Fruit fly (Drosophila melanogaster) whole organism, embryonic: ENCODE results near the gene CG43322.

Source experiments
- Antp ChIP-seq: fragments of 200-800 bp; sonication (Bioruptor generic); optimal IDR thresholded peaks from 3 replicates; lab custom pipeline; 2016; ENCODE audit warnings: missing biosample characterization, missing genetic modification characterization
- C15 ChIP-seq: fragments of 200-800 bp; sonication (Bioruptor generic); IDR thresholded peaks from 3 replicates; pipeline ENCODE4 v1.3.6; 2022; ENCODE audit warnings: missing biosample characterization, missing genetic modification characterization
- CG10321 ChIP-seq: fragments of 200-800 bp; sonication (Bioruptor generic); IDR thresholded peaks from 2 replicates; pipeline ENCODE4 v1.3.6; 2022; ENCODE audit warnings: missing biosample characterization, missing genetic modification characterization
- CG14667 ChIP-seq: fragments of 200-800 bp; sonication (Bioruptor generic); IDR thresholded peaks from 2 replicates; pipeline ENCODE4 v1.3.6; 2022; ENCODE audit warnings: missing biosample characterization, missing genetic modification characterization
- CG16779 ChIP-seq: fragments of 200-800 bp; sonication (Bioruptor generic); IDR thresholded peaks from 2 replicates; pipeline ENCODE4 v1.3.6; 2022; ENCODE audit warnings: missing biosample characterization, missing genetic modification characterization
- CG17328 ChIP-seq: fragments of 200-800 bp; sonication (Bioruptor generic); IDR thresholded peaks from 2 replicates; pipeline ENCODE4 v1.3.6; 2022; ENCODE audit warnings: missing biosample characterization, missing genetic modification characterization
- CG17361 ChIP-seq: fragments of 200-800 bp; sonication (Bioruptor generic); IDR thresholded peaks from 3 replicates; pipeline ENCODE4 v1.3.6; 2022; ENCODE audit warnings: missing biosample characterization, missing genetic modification characterization
- CG17568 ChIP-seq: fragments of 200-800 bp; sonication (Bioruptor generic); optimal IDR thresholded peaks from 2 replicates; lab custom pipeline; 2018; ENCODE audit warnings: missing biosample characterization, mild to moderate bottlenecking, missing genetic modification characterization, moderate library complexity
- CG2120 ChIP-seq: fragments of 200-800 bp; sonication (Bioruptor generic); optimal IDR thresholded peaks from 3 replicates; lab custom pipeline; 2016; ENCODE audit warnings: missing biosample characterization, missing genetic modification characterization
- CG2678 ChIP-seq: fragments of 200-800 bp; sonication (Bioruptor generic); optimal IDR thresholded peaks from 3 replicates; lab custom pipeline; 2019; ENCODE audit warnings: missing biosample characterization, mild to moderate bottlenecking, missing genetic modification characterization, moderate library complexity
- CG31224 ChIP-seq: fragments of 200-800 bp; sonication (Bioruptor generic); IDR thresholded peaks from 2 replicates; pipeline ENCODE4 v1.3.6; 2022; ENCODE audit warnings: missing biosample characterization, missing genetic modification characterization
- CG32532 ChIP-seq: fragments of 200-800 bp; sonication (Bioruptor generic); IDR thresholded peaks from 2 replicates; pipeline ENCODE4 v1.3.6; 2022; ENCODE audit warnings: missing biosample characterization, missing genetic modification characterization
- CG3407 ChIP-seq: fragments of 200-800 bp; sonication (Bioruptor generic); optimal IDR thresholded peaks from 2 replicates; lab custom pipeline; 2018; ENCODE audit warnings: missing biosample characterization, mild to moderate bottlenecking, missing genetic modification characterization
- CG4707 ChIP-seq: fragments of 200-800 bp; sonication (Bioruptor generic); optimal IDR thresholded peaks from 2 replicates; lab custom pipeline; 2018; ENCODE audit warnings: missing biosample characterization, mild to moderate bottlenecking, missing genetic modification characterization, moderate library complexity
- CG5245 ChIP-seq: fragments of 200-800 bp; sonication (Bioruptor generic); optimal IDR thresholded peaks from 3 replicates; lab custom pipeline; 2016; ENCODE audit warnings: missing biosample characterization, missing genetic modification characterization
- CG6683 ChIP-seq: fragments of 200-800 bp; sonication (Bioruptor generic); optimal IDR thresholded peaks from 2 replicates; lab custom pipeline; 2017; ENCODE audit warnings: missing biosample characterization, mild to moderate bottlenecking, missing genetic modification characterization, missing genetic modification reagents
- CG7786 ChIP-seq: fragments of 200-800 bp; sonication (Bioruptor generic); optimal IDR thresholded peaks from 2 replicates; lab custom pipeline; 2016; ENCODE audit warnings: missing biosample characterization, missing genetic modification characterization
- CG8388 ChIP-seq: fragments of 200-800 bp; sonication (Bioruptor generic); optimal IDR thresholded peaks from 2 replicates; lab custom pipeline; 2019; ENCODE audit warnings: missing biosample characterization, mild to moderate bottlenecking, missing genetic modification characterization, moderate library complexity
- CkIIα-i1 ChIP-seq: fragments of 200-800 bp; sonication (Bioruptor generic); IDR thresholded peaks from 2 replicates; pipeline ENCODE4 v1.3.6; 2022; ENCODE audit warnings: missing biosample characterization, missing genetic modification characterization
- Dbx ChIP-seq: fragments of 200-800 bp; sonication (Bioruptor generic); IDR thresholded peaks from 3 replicates; pipeline ENCODE4 v1.3.6; 2022; ENCODE audit warnings: missing biosample characterization, missing genetic modification characterization
- Dfd ChIP-seq, 2 experiments: fragments of >200 bp; optimal IDR thresholded peaks; 2 replicates each; lab custom pipeline; 2017; ENCODE audit warnings: missing biosample characterization in 2 of 2, missing genetic modification characterization in 2 of 2
- Dip3 ChIP-seq: fragments of 200-800 bp; sonication (Bioruptor generic); optimal IDR thresholded peaks from 3 replicates; lab custom pipeline; 2016; ENCODE audit warnings: missing biosample characterization, missing genetic modification characterization
- Eip74EF ChIP-seq, 2 experiments: fragments of 200-800 bp in 1 of 2; fragments of >200 bp in 1 of 2; sonication (Bioruptor generic) in 1 of 2; optimal IDR thresholded peaks; 2 replicates each; lab custom pipeline; 2017 to 2019; ENCODE audit warnings: missing biosample characterization in 2 of 2, missing genetic modification characterization in 2 of 2, mild to moderate bottlenecking in 1 of 2, moderate library complexity in 1 of 2
- Fer1 ChIP-seq: fragments of 200-800 bp; sonication (Bioruptor generic); optimal IDR thresholded peaks from 2 replicates; lab custom pipeline; 2017; ENCODE audit warnings: missing biosample characterization, mild to moderate bottlenecking, missing genetic modification characterization
- Hey ChIP-seq: fragments of 200-800 bp; sonication (Bioruptor generic); optimal IDR thresholded peaks from 3 replicates; lab custom pipeline; 2018; ENCODE audit warnings: missing biosample characterization, mild to moderate bottlenecking, missing genetic modification characterization
- Hr78 ChIP-seq, 2 experiments: fragments of 200-800 bp in 1 of 2; fragments of >200 bp in 1 of 2; sonication (Bioruptor generic) in 1 of 2; optimal IDR thresholded peaks; 2 replicates each; lab custom pipeline; 2017 to 2019; ENCODE audit warnings: missing biosample characterization in 2 of 2, missing genetic modification characterization in 2 of 2, mild to moderate bottlenecking in 1 of 2, moderate library complexity in 1 of 2
- Nf-YA ChIP-seq: fragments of 200-800 bp; sonication (Bioruptor generic); IDR thresholded peaks from 2 replicates; pipeline ENCODE4 v1.3.6; 2022; ENCODE audit warnings: missing biosample characterization, missing genetic modification characterization
- Ptx1 ChIP-seq: fragments of 200-800 bp; sonication (Bioruptor generic); IDR thresholded peaks from 2 replicates; pipeline ENCODE4 v1.3.6; 2022; ENCODE audit warnings: missing biosample characterization, missing genetic modification characterization
- YL-1 ChIP-seq: fragments of 200-800 bp; sonication (Bioruptor generic); optimal IDR thresholded peaks from 3 replicates; lab custom pipeline; 2017; ENCODE audit warnings: missing biosample characterization, mild to moderate bottlenecking, missing genetic modification characterization
- al ChIP-seq: fragments of 200-800 bp; sonication (Bioruptor generic); IDR thresholded peaks from 2 replicates; pipeline ENCODE4 v1.3.6; 2022; ENCODE audit warnings: missing biosample characterization, missing genetic modification characterization
- ara ChIP-seq: fragments of 200-800 bp; sonication (Bioruptor generic); IDR thresholded peaks from 2 replicates; pipeline ENCODE4 v1.3.6; 2022; ENCODE audit warnings: missing biosample characterization, missing genetic modification characterization
- crp ChIP-seq, 2 experiments: fragments of 200-800 bp; sonication (Bioruptor generic); optimal IDR thresholded peaks; 2 replicates in 1 of 2; 3 replicates in 1 of 2; lab custom pipeline; 2017; ENCODE audit warnings: missing biosample characterization in 2 of 2, missing genetic modification characterization in 2 of 2, mild to moderate bottlenecking in 1 of 2, moderate library complexity in 1 of 2
- danr ChIP-seq: fragments of 200-800 bp; sonication (Bioruptor generic); IDR thresholded peaks from 2 replicates; pipeline ENCODE4 v1.3.6; 2022; ENCODE audit warnings: missing biosample characterization, missing genetic modification characterization
- esg ChIP-seq: fragments of 200-800 bp; sonication (Bioruptor generic); conservative IDR thresholded peaks from 2 replicates; pipeline ENCODE4 v1.3.6; 2022; ENCODE audit warnings: missing biosample characterization, missing genetic modification characterization
- eyg ChIP-seq: fragments of 200-800 bp; sonication (Bioruptor generic); optimal IDR thresholded peaks from 3 replicates; lab custom pipeline; 2016; ENCODE audit warnings: missing biosample characterization, missing genetic modification characterization
- gcm2 ChIP-seq: fragments of 200-800 bp; sonication (Bioruptor generic); optimal IDR thresholded peaks from 2 replicates; lab custom pipeline; 2016; ENCODE audit warnings: missing biosample characterization, missing genetic modification characterization
- ind ChIP-seq: fragments of 200-800 bp; sonication (Bioruptor generic); optimal IDR thresholded peaks from 3 replicates; lab custom pipeline; 2016; ENCODE audit warnings: missing biosample characterization, missing genetic modification characterization
- kah ChIP-seq: fragments of 200-800 bp; sonication (Bioruptor generic); optimal IDR thresholded peaks from 2 replicates; lab custom pipeline; 2018; ENCODE audit warnings: missing biosample characterization, mild to moderate bottlenecking, missing genetic modification characterization
- lab ChIP-seq: fragments of 200-800 bp; sonication (Bioruptor generic); optimal IDR thresholded peaks from 3 replicates; lab custom pipeline; 2017; ENCODE audit warnings: missing biosample characterization, missing genetic modification characterization, mild to moderate bottlenecking, moderate library complexity, missing genetic modification reagents
- luna ChIP-seq: fragments of 200-800 bp; sonication (Bioruptor generic); optimal IDR thresholded peaks from 2 replicates; lab custom pipeline; 2016; ENCODE audit warnings: missing biosample characterization, missing genetic modification characterization
- otp ChIP-seq: fragments of 200-800 bp; sonication (Bioruptor generic); IDR thresholded peaks from 3 replicates; pipeline ENCODE4, ENCODE4 v1.3.6; 2022; ENCODE audit warnings: missing biosample characterization, missing genetic modification characterization
- pho ChIP-seq: fragments of 200-800 bp; sonication (Bioruptor generic); optimal IDR thresholded peaks from 2 replicates; lab custom pipeline; 2016; ENCODE audit warnings: missing biosample characterization, missing genetic modification characterization
- prd ChIP-seq, 3 experiments: fragments of >200 bp in 2 of 3; fragments of 200-800 bp in 1 of 3; sonication (Bioruptor generic) in 1 of 3; optimal IDR thresholded peaks in 2 of 3; IDR thresholded peaks in 1 of 3; 2 replicates in 2 of 3; 3 replicates in 1 of 3; pipeline versions ENCODE4 v1.3.6 to Lab custom; 2017 to 2022; ENCODE audit warnings: missing biosample characterization in 1 of 3, missing genetic modification characterization in 1 of 3
- salm ChIP-seq: fragments of 200-800 bp; sonication (Bioruptor generic); optimal IDR thresholded peaks from 2 replicates; lab custom pipeline; 2018; ENCODE audit warnings: missing biosample characterization, mild to moderate bottlenecking, missing genetic modification characterization
- sens-2 ChIP-seq: fragments of 200-800 bp; sonication (Bioruptor generic); IDR thresholded peaks from 2 replicates; pipeline ENCODE4 v1.3.6; 2022; ENCODE audit warnings: missing biosample characterization, missing genetic modification characterization
- sr ChIP-seq: fragments of 200-800 bp; sonication (Bioruptor generic); IDR thresholded peaks from 3 replicates; pipeline ENCODE4 v1.3.6; 2022; ENCODE audit warnings: missing biosample characterization, missing genetic modification characterization
- ssp ChIP-seq: fragments of 200-800 bp; sonication (Bioruptor generic); IDR thresholded peaks from 2 replicates; pipeline ENCODE4 v1.3.6; 2022; ENCODE audit warnings: missing biosample characterization, missing genetic modification characterization
- tup ChIP-seq: fragments of 200-800 bp; sonication (Bioruptor generic); optimal IDR thresholded peaks from 2 replicates; lab custom pipeline; 2016; ENCODE audit warnings: missing biosample characterization, mild to moderate bottlenecking, missing genetic modification characterization, moderate library complexity
- usp ChIP-seq: fragments of >200 bp; optimal IDR thresholded peaks from 2 replicates; lab custom pipeline; 2017; ENCODE audit warnings: missing biosample characterization, missing genetic modification characterization
- wor ChIP-seq: fragments of 200-800 bp; sonication (Bioruptor generic); IDR thresholded peaks from 2 replicates; pipeline ENCODE4 v1.3.6; 2022; ENCODE audit warnings: missing biosample characterization, missing genetic modification characterization

Gene CG43322

dm6 chr2L:7049009-7049647 lies 35.9 kb downstream of the CG43322 start (continued):
- TF ChIP-seq Ptx1 (GFP tag; lab: Robert Waterston, UW): peak; percentile 40; the same call in 1 of the 2 replicates
- TF ChIP-seq ara (GFP tag; lab: Robert Waterston, UW): no peak; the same call in 1 of the 2 replicates
- TF ChIP-seq CG2678 (tag; lab: Kevin White, UChicago): no peak
- TF ChIP-seq CG32532 (GFP tag; lab: Robert Waterston, UW): peak; percentile 50; the same call in 1 of the 2 replicates
- TF ChIP-seq sens-2 (GFP tag; lab: Robert Waterston, UW): no peak
- no peak for TF ChIP-seq salm (tag; lab: Kevin White, UChicago)
- peak; percentile 38; the same call in 1 of the 2 replicates for TF ChIP-seq CG17328 (GFP tag; lab: Robert Waterston, UW)
- TF ChIP-seq CG2120: peak; percentile 35
- TF ChIP-seq esg: no peak
- peak; percentile 25 for TF ChIP-seq CG7786 (GFP tag; lab: Kevin White, UChicago)
- no peak for TF ChIP-seq CG6683 (GFP tag; lab: Kevin White, UChicago)
- TF ChIP-seq Hey: no peak
- TF ChIP-seq CG16779 (GFP tag; lab: Robert Waterston, UW): no peak
- peak; percentile 38 for TF ChIP-seq lab (GFP tag; lab: Kevin White, UChicago)
- TF ChIP-seq CG31224 (GFP tag; lab: Robert Waterston, UW): no peak
- TF ChIP-seq sr (GFP tag; lab: Robert Waterston, UW): peak; percentile 13; the same call in 1 of the 3 replicates
- TF ChIP-seq eyg (GFP tag; lab: Kevin White, UChicago): no peak
- no peak for TF ChIP-seq kah (GFP tag; lab: Kevin White, UChicago)
- peak; percentile 15 for TF ChIP-seq Antp (GFP tag; lab: Kevin White, UChicago)
- no peak for TF ChIP-seq Dfd (GFP tag; optimal IDR thresholded peaks at IDR 0.05; lab: Kevin White, UChicago)
- TF ChIP-seq ind (GFP tag; lab: Kevin White, UChicago): no peak
- no peak for TF ChIP-seq gcm2 (GFP tag; lab: Kevin White, UChicago)
- no peak for TF ChIP-seq usp (GFP tag; lab: Kevin White, UChicago)
- no peak for TF ChIP-seq CG8388
- peak; percentile 21 for TF ChIP-seq CG5245 (GFP tag; lab: Kevin White, UChicago)
- TF ChIP-seq Hr78 (GFP tag; optimal IDR thresholded peaks at IDR 0.05; lab: Kevin White, UChicago): peak in 1 of 2 experiments; percentile 7
- TF ChIP-seq danr: no peak
- no peak for TF ChIP-seq CG17568 (GFP tag; lab: Kevin White, UChicago)
- peak; percentile 81 for TF ChIP-seq YL-1
- no peak for TF ChIP-seq tup (GFP tag; lab: Kevin White, UChicago)
- no peak for TF ChIP-seq CG14667 (GFP tag; lab: Robert Waterston, UW)
- no peak for TF ChIP-seq C15 (GFP tag; lab: Robert Waterston, UW)
- TF ChIP-seq wor (GFP tag; lab: Robert Waterston, UW): no peak
- TF ChIP-seq pho: no peak
- TF ChIP-seq Dbx (GFP tag; lab: Robert Waterston, UW): peak; percentile 67; the same call in 1 of the 3 replicates
- TF ChIP-seq CkIIα-i1 (GFP tag; lab: Robert Waterston, UW): no peak
- no peak for TF ChIP-seq al (GFP tag; lab: Robert Waterston, UW)
- TF ChIP-seq otp (GFP tag; lab: Robert Waterston, UW): no peak
- no peak for TF ChIP-seq luna
- no peak for TF ChIP-seq CG4707 (GFP tag; lab: Kevin White, UChicago)
- 0 out of 3 replicates have a peak, but pooled peaks have one; percentile 23 for TF ChIP-seq CG17361 (GFP tag; lab: Robert Waterston, UW)
- no peak for TF ChIP-seq Dip3
- no peak for TF ChIP-seq Eip74EF (GFP tag; optimal IDR thresholded peaks at IDR 0.05; lab: Kevin White, UChicago)
- no peak for TF ChIP-seq Nf-YA
- no peak for TF ChIP-seq prd (optimal IDR thresholded peaks at IDR 0.05; lab: Kevin White, UChicago)
- TF ChIP-seq prd (GFP tag; IDR thresholded peaks at IDR 0.05; lab: Robert Waterston, UW): 0 out of 3 replicates have a peak, but pooled peaks have one; percentile 24
- TF ChIP-seq Fer1 (GFP tag; lab: Kevin White, UChicago): peak; percentile 63
- no peak for TF ChIP-seq crp (GFP tag; optimal IDR thresholded peaks at IDR 0.05; lab: Kevin White, UChicago)
- no peak for TF ChIP-seq CG3407 (GFP tag; lab: Kevin White, UChicago)
- no peak for TF ChIP-seq CG10321
- no peak for TF ChIP-seq ssp
